Worm (Caenorhabditis elegans) whole organism, L4 larva: ENCODE data around the gene arrd-24.

ENCODE experiments used
- F26F4.8 ChIP-seq: fragments of 200-800 bp; sonication (Bioruptor generic); conservative IDR thresholded peaks from 2 replicates; pipeline ENCODE4 v1.3.6; 2022; ENCODE audit warnings: missing genetic modification characterization, missing compliant biosample characterization
- T26A8.4 ChIP-seq: fragments of 200-800 bp; sonication (Bioruptor generic); IDR thresholded peaks from 2 replicates; pipeline ENCODE4 v1.3.6; 2022; ENCODE audit warnings: missing genetic modification characterization, missing compliant biosample characterization
- aly-2 ChIP-seq: sonication (generic microtip); optimal IDR thresholded peaks from 2 replicates; lab custom pipeline; 2018; ENCODE audit warnings: missing biosample characterization, missing genetic modification characterization
- ceh-20 ChIP-seq: fragments of 200-800 bp; sonication (Bioruptor generic); IDR thresholded peaks from 2 replicates; pipeline ENCODE4 v1.3.6; 2022; ENCODE audit warnings: missing genetic modification reagents, missing genetic modification characterization, missing compliant biosample characterization
- ceh-62 ChIP-seq: sonication (generic microtip); optimal IDR thresholded peaks from 2 replicates; lab custom pipeline; 2017; ENCODE audit warnings: missing biosample characterization, missing genetic modification characterization
- ceh-82 ChIP-seq: sonication (generic microtip); optimal IDR thresholded peaks from 2 replicates; lab custom pipeline; 2017; ENCODE audit warnings: missing biosample characterization, missing genetic modification characterization
- daf-16 ChIP-seq, 3 experiments: sonication (generic microtip); optimal IDR thresholded peaks; 2 replicates each; lab custom pipeline; 2016 to 2017; ENCODE audit warnings: missing genetic modification characterization in 3 of 3, missing genetic modification reagents in 3 of 3, mild to moderate bottlenecking in 2 of 3, missing compliant biosample characterization in 2 of 3, missing biosample characterization in 1 of 3, moderate library complexity in 1 of 3
- lim-7 ChIP-seq: fragments of 200-800 bp; sonication (Bioruptor generic); IDR thresholded peaks from 2 replicates; pipeline ENCODE4 v1.3.6; 2022; ENCODE audit warnings: missing genetic modification characterization, missing compliant biosample characterization
- mdl-1 ChIP-seq, 2 experiments: fragments of 150-350 bp in 1 of 2; sonication (generic microtip) in 1 of 2; optimal IDR thresholded peaks; 2 replicates each; lab custom pipeline; 2014 to 2017; ENCODE audit warnings: missing biosample characterization in 2 of 2, missing genetic modification characterization in 2 of 2
- mep-1 ChIP-seq: fragments of 150-350 bp; sonication (generic microtip); optimal IDR thresholded peaks from 3 replicates; lab custom pipeline; 2014; ENCODE audit warnings: missing biosample characterization, missing genetic modification characterization
- nhr-11 ChIP-seq: fragments of 150-350 bp; optimal IDR thresholded peaks from 2 replicates; lab custom pipeline; 2014; ENCODE audit warnings: missing biosample characterization, missing genetic modification characterization
- nhr-76 ChIP-seq: fragments of 150-350 bp; optimal IDR thresholded peaks from 2 replicates; lab custom pipeline; 2014; ENCODE audit warnings: missing biosample characterization, missing genetic modification characterization
- snpc-4 ChIP-seq: fragments of 150-350 bp; optimal IDR thresholded peaks from 2 replicates; lab custom pipeline; 2014; ENCODE audit warnings: missing biosample characterization, missing genetic modification characterization
- zfp-2 ChIP-seq: sonication (generic microtip); optimal IDR thresholded peaks from 2 replicates; lab custom pipeline; 2016; ENCODE audit warnings: mild to moderate bottlenecking, missing genetic modification characterization, missing compliant biosample characterization

ce11 chrX:13940287-13940686, 40.0 kb downstream of the arrd-24 start:
- 0 out of 2 replicates have a peak, but pooled peaks have one; percentile 25 for TF ChIP-seq T26A8.4 (GFP tag; lab: Robert Waterston, UW)
- no peak for TF ChIP-seq zfp-2 (tag; lab: Kevin White, UChicago)
- TF ChIP-seq nhr-11 (tag; lab: Kevin White, UChicago), result no peak
- no peak for TF ChIP-seq aly-2 (tag; lab: Kevin White, UChicago)
- TF ChIP-seq ceh-82 (tag; lab: Kevin White, UChicago), result no peak
- TF ChIP-seq ceh-62, result no peak
- no peak for TF ChIP-seq mdl-1 (tag; optimal IDR thresholded peaks at IDR 0.05; lab: Kevin White, UChicago)
- TF ChIP-seq nhr-76, result no peak
- no peak for TF ChIP-seq ceh-20 (GFP tag; lab: Robert Waterston, UW)
- no peak for TF ChIP-seq snpc-4 (tag; lab: Kevin White, UChicago)
- TF ChIP-seq daf-16 (GFP tag; optimal IDR thresholded peaks at IDR 0.05; lab: Kevin White, UChicago), result no peak
- TF ChIP-seq daf-16 (tag; optimal IDR thresholded peaks at IDR 0.05; lab: Kevin White, UChicago), result no peak
- TF ChIP-seq mep-1 (tag; lab: Kevin White, UChicago), result no peak
- no peak for TF ChIP-seq lim-7
- TF ChIP-seq F26F4.8 (GFP tag; lab: Robert Waterston, UW), result no peak
